Fruit fly (Drosophila melanogaster): ENCODE results near the gene mthl10.
A peak's percentile ranks its signal among the peaks of the same experiment; 100 is the strongest.

mthl10 gene

DNA sequence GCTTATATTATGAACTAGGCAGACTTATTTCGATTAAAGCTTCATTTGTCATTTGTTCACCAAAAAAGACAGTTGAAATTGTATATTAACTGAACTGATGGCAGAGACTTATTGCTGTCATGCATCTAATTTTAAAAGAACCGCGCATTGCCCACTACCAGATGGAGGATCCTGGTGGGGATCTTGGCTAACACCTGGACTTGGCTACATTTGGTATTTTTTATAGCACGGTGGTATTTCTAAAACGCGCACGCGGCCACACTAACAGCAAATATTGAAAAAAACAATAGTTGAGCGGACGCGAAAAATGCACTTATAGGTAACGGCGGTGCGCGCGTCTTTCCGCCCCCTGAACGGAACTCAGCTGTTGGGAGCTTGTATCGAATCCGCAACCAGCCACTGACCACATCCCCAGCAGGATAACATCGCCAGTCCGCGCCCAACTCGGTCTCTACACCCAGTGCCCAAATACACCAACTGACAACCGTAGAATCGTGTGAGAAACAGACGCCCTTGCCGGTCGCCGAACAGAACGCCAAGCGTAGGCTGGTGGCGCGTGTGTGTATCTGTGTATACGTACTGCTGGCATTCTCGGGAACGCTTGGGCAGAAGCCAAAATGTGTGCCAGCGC, 50.5 kb downstream of the mthl10 start (continued):
- peak; percentile 42; the same call in 2 of the 3 replicates for TF ChIP-seq knrl (GFP tag; IDR thresholded peaks at IDR 0.05; ENCODE audit: partially characterized antibody)
- no peak for TF ChIP-seq CG17568 (GFP tag; optimal IDR thresholded peaks at IDR 0.05)
- peak; percentile 97 for TF ChIP-seq CG9797 (GFP tag; optimal IDR thresholded peaks at IDR 0.05)
- TF ChIP-seq CG16863 (GFP tag; optimal IDR thresholded peaks at IDR 0.05), result no peak
- no peak for TF ChIP-seq CG15011 (GFP tag; optimal IDR thresholded peaks at IDR 0.05)
- TF ChIP-seq tgo (GFP tag; IDR thresholded peaks at IDR 0.05), result no peak
- TF ChIP-seq CG12104 (GFP tag; optimal IDR thresholded peaks at IDR 0.05), result no peak
- TF ChIP-seq Hey (tag; optimal IDR thresholded peaks at IDR 0.05), result no peak
- peak; percentile 13 for TF ChIP-seq stwl (tag; optimal IDR thresholded peaks at IDR 0.05)
- no peak for TF ChIP-seq Ravus (GFP tag; IDR thresholded peaks at IDR 0.05)
- TF ChIP-seq Dll (GFP tag; IDR thresholded peaks at IDR 0.05; ENCODE audit: partially characterized antibody), result no peak
- no peak for TF ChIP-seq eve (GFP tag; optimal IDR thresholded peaks at IDR 0.05)
- TF ChIP-seq CG8765 (GFP tag; IDR thresholded peaks at IDR 0.05), result no peak
- no peak for TF ChIP-seq cato (GFP tag; optimal IDR thresholded peaks at IDR 0.05; ENCODE audit: borderline replicate concordance)
- peak; percentile 77 for TF ChIP-seq CHES-1-like (GFP tag; optimal IDR thresholded peaks at IDR 0.05)
- TF ChIP-seq CG15479 (GFP tag; optimal IDR thresholded peaks at IDR 0.05), result no peak
- TF ChIP-seq BtbVII (GFP tag; optimal IDR thresholded peaks at IDR 0.05), result no peak
- TF ChIP-seq ap (GFP tag; IDR thresholded peaks at IDR 0.05), result no peak
- no peak for TF ChIP-seq croc (GFP tag; conservative IDR thresholded peaks at IDR 0.05)
- no peak for TF ChIP-seq CG30020 (tag; optimal IDR thresholded peaks at IDR 0.05)
- TF ChIP-seq gt (GFP tag; IDR thresholded peaks at IDR 0.05), result no peak
- no peak for TF ChIP-seq CG13123 (GFP tag; optimal IDR thresholded peaks at IDR 0.05)
- peak; percentile 74 for TF ChIP-seq CG15514 (GFP tag; optimal IDR thresholded peaks at IDR 0.05)
- no peak for TF ChIP-seq CG10274 (GFP tag; optimal IDR thresholded peaks at IDR 0.05)
- no peak for TF ChIP-seq psq (GFP tag; optimal IDR thresholded peaks at IDR 0.05)
- TF ChIP-seq CG11695 (GFP tag; IDR thresholded peaks at IDR 0.05), result no peak; the same call in 2 of the 3 replicates
- no peak for TF ChIP-seq dimm (GFP tag; IDR thresholded peaks at IDR 0.05)
- peak; percentile 63 for TF ChIP-seq her (GFP tag; optimal IDR thresholded peaks at IDR 0.05)
- TF ChIP-seq Bdp1 (GFP tag; optimal IDR thresholded peaks at IDR 0.05), result no peak
- no peak for TF ChIP-seq CG15269 (tag; optimal IDR thresholded peaks at IDR 0.05)
- TF ChIP-seq grn (GFP tag; optimal IDR thresholded peaks at IDR 0.05), result no peak
- TF ChIP-seq CG18599 (GFP tag; optimal IDR thresholded peaks at IDR 0.05), result peak; percentile 16
- no peak for TF ChIP-seq CG2889 (GFP tag; IDR thresholded peaks at IDR 0.05)
- peak; percentile 96 for TF ChIP-seq E2f2 (GFP tag; IDR thresholded peaks at IDR 0.05)
- peak; percentile 10 for TF ChIP-seq CG10209 (GFP tag; optimal IDR thresholded peaks at IDR 0.05)
- TF ChIP-seq CG43689 (GFP tag; IDR thresholded peaks at IDR 0.05), result no peak
- TF ChIP-seq crp (GFP tag; optimal IDR thresholded peaks at IDR 0.05), result peak; percentile 46 to 87
- TF ChIP-seq fd96Cb (tag; optimal IDR thresholded peaks at IDR 0.05), result no peak
- no peak for TF ChIP-seq Dfd (GFP tag; optimal IDR thresholded peaks at IDR 0.05)
- TF ChIP-seq run (tag; optimal IDR thresholded peaks at IDR 0.05), result no peak
- no peak; the same call in 2 of the 3 replicates for TF ChIP-seq CG14860 (GFP tag; IDR thresholded peaks at IDR 0.05; ENCODE audit: partially characterized antibody)
- no peak for TF ChIP-seq jing (GFP tag; optimal IDR thresholded peaks at IDR 0.05)
- 0 out of 2 replicates have a peak, but pooled peaks have one; percentile 31 for TF ChIP-seq unc-4 (GFP tag; IDR thresholded peaks at IDR 0.05; ENCODE audit: partially characterized antibody)
- no peak for TF ChIP-seq al (GFP tag; IDR thresholded peaks at IDR 0.05)
- TF ChIP-seq Abd-B (GFP tag; optimal IDR thresholded peaks at IDR 0.05), result no peak
- TF ChIP-seq Tbp (GFP tag; optimal IDR thresholded peaks at IDR 0.05), result no peak
- TF ChIP-seq nerfin-1 (tag; optimal IDR thresholded peaks at IDR 0.05), result peak; percentile 40
- peak; percentile 44 for TF ChIP-seq sens (GFP tag)
- no peak for TF ChIP-seq CG4328 (GFP tag; optimal IDR thresholded peaks at IDR 0.05)
- TF ChIP-seq Dp (GFP tag; optimal IDR thresholded peaks at IDR 0.05), result peak; percentile 93
